Fruit fly (Drosophila melanogaster) whole organism, wandering third instar larva: ENCODE measurements around the gene CG13659.

Experiments used
- CG9705 ChIP-seq: fragments of 200-800 bp; sonication (Bioruptor generic); optimal IDR thresholded peaks from 2 replicates; lab custom pipeline; 2018; ENCODE audit warnings: missing biosample characterization, mild to moderate bottlenecking, missing genetic modification characterization
- CrebA ChIP-seq: fragments of 200-800 bp; sonication (Bioruptor generic); optimal IDR thresholded peaks from 2 replicates; lab custom pipeline; 2016; ENCODE audit warnings: missing biosample characterization, mild to moderate bottlenecking, missing genetic modification characterization, borderline replicate concordance
- Hr78 ChIP-seq: fragments of >200 bp; optimal IDR thresholded peaks from 2 replicates; lab custom pipeline; 2017; ENCODE audit warnings: missing biosample characterization, missing genetic modification characterization
- Sp1 ChIP-seq: fragments of 200-800 bp; sonication (Bioruptor generic); optimal IDR thresholded peaks from 3 replicates; lab custom pipeline; 2019; ENCODE audit warnings: missing biosample characterization, mild to moderate bottlenecking, missing genetic modification characterization, moderate library complexity

dm6 chr3R:25273537-25273936 lies 27.2 kb upstream of the CG13659 start, which contains the start of gene CG11878:
- no peak for TF ChIP-seq CG9705 (GFP tag; lab: Kevin White, UChicago)
- no peak for TF ChIP-seq Sp1
- TF ChIP-seq Hr78: no peak
- TF ChIP-seq CrebA: no peak
